Worm (Caenorhabditis elegans) whole organism, late embryonic: Measurements from ENCODE around the gene F41G3.10.

Source experiments
- ceh-2 ChIP-seq: sonication (generic microtip); optimal IDR thresholded peaks from 2 replicates; lab custom pipeline; 2016; ENCODE audit warnings: missing genotype, missing genetic modification characterization, missing compliant biosample characterization
- ceh-6 ChIP-seq: fragments of 200-800 bp; sonication (Bioruptor generic); optimal IDR thresholded peaks from 2 replicates; lab custom pipeline; 2018; ENCODE audit warnings: mild to moderate bottlenecking, missing genetic modification characterization, missing compliant biosample characterization
- dmd-4 ChIP-seq: sonication (generic microtip); optimal IDR thresholded peaks from 2 replicates; lab custom pipeline; 2016; ENCODE audit warnings: borderline replicate concordance, missing genetic modification characterization, missing compliant biosample characterization
- fax-1 ChIP-seq: sonication (generic microtip); optimal IDR thresholded peaks from 2 replicates; lab custom pipeline; 2016; ENCODE audit warnings: missing genotype, missing genetic modification characterization, missing compliant biosample characterization
- hlh-13 ChIP-seq: fragments of 200-800 bp; sonication (Bioruptor generic); optimal IDR thresholded peaks from 2 replicates; lab custom pipeline; 2018; ENCODE audit warnings: mild to moderate bottlenecking, missing genetic modification characterization, missing compliant biosample characterization
- hlh-15 ChIP-seq: sonication (generic microtip); optimal IDR thresholded peaks from 2 replicates; lab custom pipeline; 2016; ENCODE audit warnings: missing genetic modification characterization, missing compliant biosample characterization
- hlh-30 ChIP-seq: sonication (generic microtip); optimal IDR thresholded peaks from 2 replicates; lab custom pipeline; 2017; ENCODE audit warnings: antibody characterized with exemption, missing genetic modification characterization, missing compliant biosample characterization; ENCODE audit not compliant: insufficient read depth
- npax-4 ChIP-seq: sonication (generic microtip); optimal IDR thresholded peaks from 2 replicates; lab custom pipeline; 2016; ENCODE audit warnings: missing genetic modification characterization, missing compliant biosample characterization

ce11 chrII:6781983-6782382, 32.7 kb upstream of the F41G3.10 start:
- TF ChIP-seq hlh-15 (tag; lab: Kevin White, UChicago) = no peak
- TF ChIP-seq hlh-30 (tag; lab: Kevin White, UChicago) = no peak
- TF ChIP-seq npax-4 (tag; lab: Kevin White, UChicago) = no peak
- TF ChIP-seq hlh-13 = no peak
- TF ChIP-seq ceh-6 (GFP tag; lab: Kevin White, UChicago) = no peak
- no peak for TF ChIP-seq ceh-2 (tag; lab: Kevin White, UChicago)
- TF ChIP-seq fax-1 = no peak
- no peak for TF ChIP-seq dmd-4 (tag; lab: Kevin White, UChicago)
